Fruit fly (Drosophila melanogaster): ENCODE results near the gene CG10026.

CG10026 gene

dm6 chr2L:19489997-19490461 lies 36.0 kb downstream of the CG10026 start, which contains the start of the genes CG10194 and CG18094 (continued):
- TF ChIP-seq MESR4 (GFP tag; optimal IDR thresholded peaks at IDR 0.05) (peak; percentile 35), HHEX (GFP tag; optimal IDR thresholded peaks at IDR 0.05) (peak; percentile 28), fd64A (GFP tag; optimal IDR thresholded peaks at IDR 0.05) (no peak), Dll (GFP tag; IDR thresholded peaks at IDR 0.05; ENCODE audit: partially characterized antibody) (peak; percentile 72), Ptx1 (GFP tag; IDR thresholded peaks at IDR 0.05) (peak; percentile 41; the same call in 1 of the 2 replicates), Ets97D (GFP tag; optimal IDR thresholded peaks at IDR 0.05) (peak; percentile 1), CG6791 (GFP tag; IDR thresholded peaks at IDR 0.05; ENCODE audit: partially characterized antibody) (peak; percentile 64; the same call in 2 of the 3 replicates), Sry-δ (GFP tag; optimal IDR thresholded peaks at IDR 0.05) (peak; percentile 62), CG11093 (GFP tag; IDR thresholded peaks at IDR 0.05) (no peak), Atf6 (GFP tag; IDR thresholded peaks at IDR 0.05) (0 out of 2 replicates have a peak, but pooled peaks have one; percentile 33), cwo (GFP tag; optimal IDR thresholded peaks at IDR 0.05) (no peak), CG15696 (tag; optimal IDR thresholded peaks at IDR 0.05) (no peak), CG4617 (GFP tag; optimal IDR thresholded peaks at IDR 0.05; ENCODE audit: borderline replicate concordance) (peak; percentile 22), ewg (GFP tag; optimal IDR thresholded peaks at IDR 0.05) (no peak), CG31388 (GFP tag; optimal IDR thresholded peaks at IDR 0.05) (no peak), ind (GFP tag; optimal IDR thresholded peaks at IDR 0.05) (peak; percentile 55), CG12391 (tag; optimal IDR thresholded peaks at IDR 0.05) (peak; percentile 66), CG7786 (GFP tag; optimal IDR thresholded peaks at IDR 0.05) (no peak), zen2 (GFP tag; IDR thresholded peaks at IDR 0.05; ENCODE audit: partially characterized antibody) (peak; percentile 72), vnd (GFP tag; IDR thresholded peaks at IDR 0.05; ENCODE audit: partially characterized antibody) (0 out of 3 replicates have a peak, but pooled peaks have one; percentile 13), CG10209 (GFP tag; optimal IDR thresholded peaks at IDR 0.05) (peak; percentile 29), Max (GFP tag; optimal IDR thresholded peaks at IDR 0.05) (peak; percentile 17), Eip74EF (GFP tag; optimal IDR thresholded peaks at IDR 0.05) (peak in 1 of 2 experiments; percentile 16), CG11247 (GFP tag; IDR thresholded peaks at IDR 0.05) (no peak), CG13287 (GFP tag; IDR thresholded peaks at IDR 0.05; ENCODE audit: partially characterized antibody) (peak; percentile 75), gro (GFP tag; optimal IDR thresholded peaks at IDR 0.05) (no peak), pfk (GFP tag; optimal IDR thresholded peaks at IDR 0.05) (no peak), CG12104 (GFP tag; optimal IDR thresholded peaks at IDR 0.05) (no peak), CG18476 (GFP tag; optimal IDR thresholded peaks at IDR 0.05) (no peak), CG2712 (tag; optimal IDR thresholded peaks at IDR 0.05) (peak; percentile 65), CG2875 (GFP tag; optimal IDR thresholded peaks at IDR 0.05) (no peak), unc-4 (GFP tag; IDR thresholded peaks at IDR 0.05; ENCODE audit: partially characterized antibody) (peak; percentile 70), CG8478 (optimal IDR thresholded peaks at IDR 0.05) (no peak), HmgZ (tag; optimal IDR thresholded peaks at IDR 0.05) (peak; percentile 43), CG1529 (GFP tag; optimal IDR thresholded peaks at IDR 0.05) (no peak), Asciz (GFP tag; optimal IDR thresholded peaks at IDR 0.05) (peak; percentile 32), CG13775 (GFP tag; optimal IDR thresholded peaks at IDR 0.05) (peak; percentile 47), seq (GFP tag; IDR thresholded peaks at IDR 0.05) (peak; percentile 55; the same call in 1 of the 2 replicates), CG12769 (tag; optimal IDR thresholded peaks at IDR 0.05) (no peak), CG34376 (GFP tag; optimal IDR thresholded peaks at IDR 0.05) (peak; percentile 34), CG15601 (tag; optimal IDR thresholded peaks at IDR 0.05) (peak; percentile 3), Hr51 (GFP tag; optimal IDR thresholded peaks at IDR 0.05) (peak; percentile 5 to 64), Chrac-16 (GFP tag; optimal IDR thresholded peaks at IDR 0.05) (peak; percentile 36), phol (tag; optimal IDR thresholded peaks at IDR 0.05) (peak; percentile 38), ap (GFP tag; IDR thresholded peaks at IDR 0.05) (no peak), nom (GFP tag; optimal IDR thresholded peaks at IDR 0.05) (no peak), tin (GFP tag; optimal IDR thresholded peaks at IDR 0.05) (peak; percentile 14), shn (GFP tag; optimal IDR thresholded peaks at IDR 0.05) (no peak)
